Worm (Caenorhabditis elegans) whole organism, mixed stage, embryonic: ENCODE measurements around the gene dpf-4.

Experiments
- bed-3 ChIP-seq: fragments of 200-800 bp; sonication (Bioruptor generic); optimal IDR thresholded peaks from 3 replicates; lab custom pipeline; 2018; ENCODE audit warnings: mild to moderate bottlenecking, missing genetic modification characterization, moderate library complexity, missing compliant biosample characterization
- cnd-1 ChIP-seq: fragments of 200-800 bp; sonication (Bioruptor generic); optimal IDR thresholded peaks from 2 replicates; lab custom pipeline; 2018; ENCODE audit warnings: mild to moderate bottlenecking, missing genetic modification characterization, missing compliant biosample characterization
- lin-32 ChIP-seq: fragments of 200-800 bp; sonication (Bioruptor generic); optimal IDR thresholded peaks from 2 replicates; lab custom pipeline; 2018; ENCODE audit warnings: mild to moderate bottlenecking, missing genetic modification characterization, missing compliant biosample characterization
- nhr-12 ChIP-seq: fragments of 150-350 bp; optimal IDR thresholded peaks from 2 replicates; lab custom pipeline; 2014; ENCODE audit warnings: missing biosample characterization, missing genetic modification characterization
- nhr-2 ChIP-seq: fragments of 150-350 bp; optimal IDR thresholded peaks from 2 replicates; lab custom pipeline; 2014; ENCODE audit warnings: missing biosample characterization, missing genetic modification characterization
- nhr-237 ChIP-seq: fragments of 150-350 bp; optimal IDR thresholded peaks from 2 replicates; lab custom pipeline; 2014; ENCODE audit warnings: missing biosample characterization, missing genetic modification characterization
- snpc-4 ChIP-seq: fragments of 150-350 bp; optimal IDR thresholded peaks from 2 replicates; lab custom pipeline; 2014; ENCODE audit warnings: missing biosample characterization, missing genetic modification characterization
- unc-62 ChIP-seq: fragments of 150-350 bp; optimal IDR thresholded peaks from 2 replicates; lab custom pipeline; 2014; ENCODE audit warnings: missing biosample characterization, missing genetic modification reagents, missing genetic modification characterization

ce11 chrIII:5812672-5813071 lies 46.4 kb upstream of the dpf-4 start:
- TF ChIP-seq bed-3 (no peak), nhr-237 (no peak), lin-32 (no peak), nhr-12 (tag; lab: Kevin White, UChicago) (no peak), unc-62 (peak; percentile 59), snpc-4 (tag; lab: Kevin White, UChicago) (no peak), nhr-2 (no peak), cnd-1 (tag; lab: Kevin White, UChicago) (no peak)
